Worm (Caenorhabditis elegans) whole organism, late embryonic: ENCODE data around the gene oac-22.

Experiments
- C08G9.2 ChIP-seq: sonication (generic microtip); optimal IDR thresholded peaks from 2 replicates; lab custom pipeline; 2016; ENCODE audit warnings: mild to moderate bottlenecking, missing genetic modification characterization, moderate library complexity, missing compliant biosample characterization
- K09A11.1 ChIP-seq: sonication (generic microtip); optimal IDR thresholded peaks from 2 replicates; lab custom pipeline; 2017; ENCODE audit warnings: antibody characterized with exemption, mild to moderate bottlenecking, missing genetic modification characterization, missing compliant biosample characterization; ENCODE audit not compliant: insufficient read depth
- ama-1 ChIP-seq: fragments of 150-350 bp; optimal IDR thresholded peaks from 2 replicates; lab custom pipeline; 2014
- ceh-22 ChIP-seq: sonication (generic microtip); optimal IDR thresholded peaks from 2 replicates; lab custom pipeline; 2017; ENCODE audit warnings: missing biosample characterization, missing genetic modification characterization
- ceh-6 ChIP-seq: fragments of 200-800 bp; sonication (Bioruptor generic); optimal IDR thresholded peaks from 2 replicates; lab custom pipeline; 2018; ENCODE audit warnings: mild to moderate bottlenecking, missing genetic modification characterization, missing compliant biosample characterization
- dmd-4 ChIP-seq: sonication (generic microtip); optimal IDR thresholded peaks from 2 replicates; lab custom pipeline; 2016; ENCODE audit warnings: borderline replicate concordance, missing genetic modification characterization, missing compliant biosample characterization
- fkh-10 ChIP-seq: fragments of 150-350 bp; optimal IDR thresholded peaks from 2 replicates; lab custom pipeline; 2014; ENCODE audit warnings: missing biosample characterization, missing genetic modification reagents, missing genetic modification characterization
- hlh-13 ChIP-seq: fragments of 200-800 bp; sonication (Bioruptor generic); optimal IDR thresholded peaks from 2 replicates; lab custom pipeline; 2018; ENCODE audit warnings: mild to moderate bottlenecking, missing genetic modification characterization, missing compliant biosample characterization
- lim-6 ChIP-seq: sonication (generic microtip); optimal IDR thresholded peaks from 2 replicates; lab custom pipeline; 2016; ENCODE audit warnings: missing genetic modification characterization, missing compliant biosample characterization
- nhr-11 ChIP-seq: fragments of 150-350 bp; optimal IDR thresholded peaks from 2 replicates; lab custom pipeline; 2014; ENCODE audit warnings: missing biosample characterization, missing genetic modification characterization
- pha-4 ChIP-seq: fragments of 150-350 bp; optimal IDR thresholded peaks from 2 replicates; lab custom pipeline; 2018; ENCODE audit warnings: missing biosample characterization, missing genetic modification reagents, missing genetic modification characterization

- TF ChIP-seq pha-4 (tag; lab: Kevin White, UChicago) (no peak), nhr-11 (tag; lab: Kevin White, UChicago) (no peak), ceh-22 (no peak), lim-6 (no peak), hlh-13 (GFP tag; lab: Kevin White, UChicago) (no peak), C08G9.2 (tag; lab: Kevin White, UChicago) (no peak), dmd-4 (tag; lab: Kevin White, UChicago) (no peak), ama-1 (lab: Kevin White, UChicago) (no peak), fkh-10 (no peak), ceh-6 (GFP tag; lab: Kevin White, UChicago) (no peak), K09A11.1 (tag; lab: Kevin White, UChicago) (no peak)
These were observed 34.0 kb downstream of the oac-22 start, which contains the start of gene srz-19 for ce11 chrIV:3919506-3919905.
